Worm (Caenorhabditis elegans): ENCODE measurements around the gene T19E7.6.

T19E7.6 gene

DNA sequence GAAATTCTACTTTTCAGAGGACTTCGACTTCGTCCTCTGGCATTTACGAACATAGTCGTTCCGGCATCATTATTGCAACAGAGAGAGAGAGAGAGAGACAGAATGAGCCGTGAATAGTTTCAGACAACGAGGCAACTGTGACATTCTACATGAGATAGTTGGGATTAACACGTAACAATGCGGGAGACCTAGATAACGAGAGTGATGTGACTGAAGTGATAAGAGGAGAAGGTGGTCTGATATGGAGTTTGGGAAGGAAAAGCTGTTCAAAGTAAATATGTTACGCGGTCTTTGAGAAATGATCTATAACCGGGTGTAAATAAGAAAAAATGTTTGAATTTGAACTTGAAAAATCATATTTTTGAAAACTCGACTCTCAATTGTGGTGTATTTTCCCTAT is 9.8 kb downstream of the T19E7.6 start:
- TF ChIP-seq nhr-80 (tag; optimal IDR thresholded peaks at IDR 0.05) (peak; percentile 48), cebp-1 (GFP tag; IDR thresholded peaks at IDR 0.05) (0 out of 2 replicates have a peak, but pooled peaks have one; percentile 31), cebp-1 (tag; optimal IDR thresholded peaks at IDR 0.05) (peak; percentile 27), ekl-4 (GFP tag; IDR thresholded peaks at IDR 0.05) (0 out of 2 replicates have a peak, but pooled peaks have one; percentile 22), nfyb-1 (GFP tag; IDR thresholded peaks at IDR 0.05) (peak; percentile 43; the same call in 1 of the 2 replicates), hrde-1 (tag; optimal IDR thresholded peaks at IDR 0.05; ENCODE audit: borderline replicate concordance) (no peak), hmg-1.2 (GFP tag; IDR thresholded peaks at IDR 0.05) (peak; percentile 40; the same call in 1 of the 2 replicates), aptf-3 (GFP tag; IDR thresholded peaks at IDR 0.05) (no peak)

- TF ChIP-seq attf-6 (GFP tag; IDR thresholded peaks at IDR 0.05) = no peak
- TF ChIP-seq B0336.3 (GFP tag; IDR thresholded peaks at IDR 0.05) = 0 out of 2 replicates have a peak, but pooled peaks have one; percentile 17
- peak; percentile 54 for TF ChIP-seq atf-7 (tag; optimal IDR thresholded peaks at IDR 0.05)
- TF ChIP-seq nhr-80 (tag; optimal IDR thresholded peaks at IDR 0.05) = peak; percentile 62
These were observed 10.4 kb downstream of the T19E7.6 start for ce11 chrIV:5658897-5659296.

DNA sequence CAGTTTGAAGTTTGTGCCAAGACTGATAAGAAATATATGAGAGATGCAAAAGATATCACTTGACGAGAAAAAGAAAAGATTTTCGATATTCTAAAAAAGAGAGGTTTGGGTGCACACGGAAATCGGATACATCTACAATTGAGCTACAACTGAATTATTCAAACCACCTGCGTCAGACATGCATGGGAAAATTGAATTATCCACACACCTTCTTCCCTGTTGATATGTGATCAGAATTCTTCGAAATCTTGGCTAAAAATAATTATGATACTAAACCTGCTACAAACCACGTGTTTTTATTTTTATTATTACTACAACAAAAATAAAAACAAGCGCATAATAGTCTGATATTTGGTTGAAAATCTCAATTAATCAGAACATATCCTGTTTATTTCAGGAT is 11.1 kb downstream of the T19E7.6 start:
- no peak for TF ChIP-seq madf-10 (tag; optimal IDR thresholded peaks at IDR 0.05)
- no peak for TF ChIP-seq nhr-120 (GFP tag; IDR thresholded peaks at IDR 0.05)
- TF ChIP-seq hmg-20 (GFP tag; IDR thresholded peaks at IDR 0.05) = no peak
- TF ChIP-seq T07F8.4 (tag; optimal IDR thresholded peaks at IDR 0.05) = no peak
- TF ChIP-seq ztf-22 (GFP tag; optimal IDR thresholded peaks at IDR 0.05) = no peak
- no peak for TF ChIP-seq F49E8.2 (tag; optimal IDR thresholded peaks at IDR 0.05; ENCODE audit: insufficient read depth)
- TF ChIP-seq dpl-1 (GFP tag; optimal IDR thresholded peaks at IDR 0.05) = no peak
- TF ChIP-seq nfya-1 (tag; optimal IDR thresholded peaks at IDR 0.05; ENCODE audit: borderline replicate concordance, insufficient read depth) = no peak
- no peak for TF ChIP-seq lin-35 (GFP tag; optimal IDR thresholded peaks at IDR 0.05)
- TF ChIP-seq ztf-28 (GFP tag; IDR thresholded peaks at IDR 0.05) = no peak
- no peak for TF ChIP-seq ama-1 (optimal IDR thresholded peaks at IDR 0.05)
- TF ChIP-seq ama-1 (GFP tag; optimal IDR thresholded peaks at IDR 0.05) = no peak
- no peak for TF ChIP-seq nhr-90 (tag; optimal IDR thresholded peaks at IDR 0.05)
- TF ChIP-seq hlh-26 (GFP tag; conservative IDR thresholded peaks at IDR 0.05) = no peak
- no peak for TF ChIP-seq mcd-1 (GFP tag; IDR thresholded peaks at IDR 0.05)
- no peak for TF ChIP-seq snpc-1.1 (tag; optimal IDR thresholded peaks at IDR 0.05; ENCODE audit: insufficient read depth)
- TF ChIP-seq pbrm-1 (GFP tag; IDR thresholded peaks at IDR 0.05) = no peak

DNA sequence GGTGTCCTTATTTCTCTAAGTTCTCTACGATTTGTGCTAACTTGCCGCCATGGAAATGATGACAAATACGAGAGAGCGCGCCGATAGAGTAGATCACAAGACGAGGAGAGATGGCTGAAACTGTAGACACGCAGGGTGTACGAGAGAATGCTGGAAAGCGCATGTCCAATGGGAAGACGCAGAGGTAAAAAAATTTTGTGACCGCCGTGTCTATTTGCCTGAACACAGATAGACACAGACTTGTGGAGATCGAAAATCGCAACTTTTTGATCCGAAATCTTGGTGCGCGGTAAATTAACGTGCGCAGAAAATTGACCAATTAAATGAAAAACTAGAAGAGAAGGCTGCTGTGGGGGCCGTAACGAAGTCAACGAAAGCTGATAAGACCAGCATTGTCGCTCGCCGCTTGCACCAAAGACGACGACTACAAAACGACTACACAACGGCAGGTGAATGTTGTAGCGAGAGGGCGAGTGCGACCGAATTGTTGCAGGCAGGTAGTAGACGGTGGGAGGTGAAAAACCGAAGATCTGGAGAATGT is 12.1 kb downstream of the T19E7.6 start:
- TF ChIP-seq chd-7 (tag; optimal IDR thresholded peaks at IDR 0.05) = peak; percentile 35
- no peak for TF ChIP-seq cebp-2 (GFP tag; IDR thresholded peaks at IDR 0.05)
- no peak for TF ChIP-seq F37B4.10 (GFP tag; IDR thresholded peaks at IDR 0.05)
- TF ChIP-seq die-1 (tag; optimal IDR thresholded peaks at IDR 0.05) = peak; percentile 59
- TF ChIP-seq akir-1 (GFP tag; optimal IDR thresholded peaks at IDR 0.05) = no peak
- peak; percentile 30 for TF ChIP-seq atf-7 (tag; optimal IDR thresholded peaks at IDR 0.05)
- no peak for TF ChIP-seq Y79H2A.3 (GFP tag; conservative IDR thresholded peaks at IDR 0.05)
- TF ChIP-seq athp-1 (tag; optimal IDR thresholded peaks at IDR 0.05) = no peak
- no peak for TF ChIP-seq nfya-2 (GFP tag; IDR thresholded peaks at IDR 0.05)
- TF ChIP-seq nhr-120 (GFP tag; IDR thresholded peaks at IDR 0.05) = no peak
- 0 out of 2 replicates have a peak, but pooled peaks have one; percentile 56 for TF ChIP-seq C06A6.2 (GFP tag; conservative IDR thresholded peaks at IDR 0.05)
- no peak for TF ChIP-seq attf-6 (GFP tag; IDR thresholded peaks at IDR 0.05)
- TF ChIP-seq repo-1 (tag; optimal IDR thresholded peaks at IDR 0.05) = no peak
- no peak for TF ChIP-seq ccch-3 (GFP tag; optimal IDR thresholded peaks at IDR 0.05)
- no peak for TF ChIP-seq nhr-80 (tag; optimal IDR thresholded peaks at IDR 0.05)
- no peak for TF ChIP-seq ceh-100 (GFP tag; IDR thresholded peaks at IDR 0.05)
- TF ChIP-seq unc-62 (GFP tag; optimal IDR thresholded peaks at IDR 0.05) = no peak
- no peak for TF ChIP-seq hrde-1 (tag; optimal IDR thresholded peaks at IDR 0.05; ENCODE audit: borderline replicate concordance)
- no peak for TF ChIP-seq bed-2 (GFP tag; IDR thresholded peaks at IDR 0.05)
- TF ChIP-seq tlf-1 (GFP tag; optimal IDR thresholded peaks at IDR 0.05) = no peak
- TF ChIP-seq ztf-18 (tag; optimal IDR thresholded peaks at IDR 0.05) = no peak
- peak; percentile 80; the same call in 1 of the 2 replicates for TF ChIP-seq zfh-2 (GFP tag; conservative IDR thresholded peaks at IDR 0.05)

Data from whole organism, young adult.